Worm (Caenorhabditis elegans) whole organism, mixed stage, embryonic: ENCODE measurements around the gene C24B9.3.

Experiments
- lsy-2 ChIP-seq: fragments of 150-350 bp; optimal IDR thresholded peaks from 2 replicates; lab custom pipeline; 2014; ENCODE audit warnings: missing biosample characterization, missing genetic modification characterization
- tbx-8 ChIP-seq: fragments of 200-800 bp; sonication (Bioruptor generic); optimal IDR thresholded peaks from 2 replicates; lab custom pipeline; 2018; ENCODE audit warnings: mild to moderate bottlenecking, missing genetic modification characterization, moderate library complexity, missing compliant biosample characterization

- TF ChIP-seq lsy-2 (tag; lab: Kevin White, UChicago) (no peak), tbx-8 (GFP tag; lab: Kevin White, UChicago) (no peak)
Observed at ce11 chrV:2716933-2717332, 5.5 kb upstream of the C24B9.3 start.
